Worm (Caenorhabditis elegans) whole organism, L2 larva: Measurements from ENCODE around the gene F13H8.5.

Source experiments
- aly-2 ChIP-seq: fragments of 150-350 bp; optimal IDR thresholded peaks from 2 replicates; lab custom pipeline; 2014; ENCODE audit warnings: missing biosample characterization, missing genetic modification characterization
- ceh-16 ChIP-seq: fragments of 150-350 bp; optimal IDR thresholded peaks from 2 replicates; lab custom pipeline; 2014; ENCODE audit warnings: missing biosample characterization, missing genetic modification characterization
- fos-1 ChIP-seq: fragments of 150-350 bp; optimal IDR thresholded peaks from 2 replicates; lab custom pipeline; 2014; ENCODE audit warnings: missing biosample characterization, missing genetic modification characterization
- lin-11 ChIP-seq: fragments of 150-350 bp; sonication (generic microtip); optimal IDR thresholded peaks from 2 replicates; lab custom pipeline; 2014; ENCODE audit warnings: missing biosample characterization, missing genetic modification characterization, inconsistent platforms, mixed read lengths
- lin-39 ChIP-seq: fragments of 150-350 bp; optimal IDR thresholded peaks from 2 replicates; lab custom pipeline; 2014; ENCODE audit warnings: missing biosample characterization, missing genetic modification reagents, missing genetic modification characterization
- mab-5 ChIP-seq: fragments of 150-350 bp; optimal IDR thresholded peaks from 2 replicates; lab custom pipeline; 2014; ENCODE audit warnings: missing biosample characterization, missing genetic modification characterization
- nhr-11 ChIP-seq: fragments of 150-350 bp; optimal IDR thresholded peaks from 2 replicates; lab custom pipeline; 2014; ENCODE audit warnings: missing biosample characterization, missing genetic modification characterization
- nhr-12 ChIP-seq: fragments of 150-350 bp; optimal IDR thresholded peaks from 2 replicates; lab custom pipeline; 2014; ENCODE audit warnings: missing biosample characterization, missing genetic modification characterization
- nhr-237 ChIP-seq: fragments of 150-350 bp; optimal IDR thresholded peaks from 2 replicates; lab custom pipeline; 2014; ENCODE audit warnings: missing biosample characterization, missing genetic modification characterization
- unc-39 ChIP-seq: fragments of 150-350 bp; optimal IDR thresholded peaks from 2 replicates; lab custom pipeline; 2014; ENCODE audit warnings: missing biosample characterization, missing genetic modification characterization

ce11 chrII:6252707-6253106 is 3.2 kb downstream of the F13H8.5 start:
- no peak for TF ChIP-seq unc-39 (tag; lab: Kevin White, UChicago)
- no peak for TF ChIP-seq fos-1
- no peak for TF ChIP-seq nhr-11 (tag; lab: Kevin White, UChicago)
- TF ChIP-seq nhr-12 (tag; lab: Kevin White, UChicago) = no peak
- TF ChIP-seq mab-5 (tag; lab: Kevin White, UChicago) = no peak
- no peak for TF ChIP-seq lin-11
- TF ChIP-seq aly-2 (tag; lab: Kevin White, UChicago) = no peak
- TF ChIP-seq ceh-16 = no peak
- TF ChIP-seq lin-39 (tag; lab: Kevin White, UChicago) = no peak
- no peak for TF ChIP-seq nhr-237 (tag; lab: Kevin White, UChicago)
